Worm (Caenorhabditis elegans): ENCODE measurements around the gene F36F12.1.
"Not testable (repeated sequence)": the region's sequence is repeated elsewhere in the genome, so short reads cannot be mapped to it uniquely, and the experiment has no call there.

DNA sequence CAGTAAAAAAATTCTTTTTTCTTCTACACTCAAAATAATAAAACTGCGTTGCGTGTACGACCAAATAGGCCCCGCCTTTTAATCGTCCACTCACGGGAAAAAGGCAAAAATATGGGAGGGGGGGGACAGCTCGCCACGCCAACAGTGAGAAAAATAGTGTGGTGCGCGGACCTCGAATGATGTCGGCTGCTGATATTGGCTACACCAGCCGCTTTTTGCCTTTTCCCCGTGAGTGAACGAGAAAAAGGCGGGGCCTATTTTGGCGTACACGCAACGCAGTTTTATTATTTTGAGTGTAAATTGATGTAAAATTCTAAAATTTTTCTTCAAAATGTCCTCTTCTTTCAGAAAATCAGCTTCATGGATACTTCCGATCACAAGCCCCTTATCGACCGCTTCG is 12.7 kb downstream of the F36F12.1 start, which contains the start of gene ztf-28:
- TF ChIP-seq nhr-11, nhr-10, mab-5, R02D3.7, mbf-1, lsy-2 (tag; optimal IDR thresholded peaks at IDR 0.05): not testable (repeated sequence)
